Worm (Caenorhabditis elegans) whole organism, young adult: ENCODE data around the gene ccz-1.

Experiments
- F33H1.4 ChIP-seq: fragments of 200-800 bp; sonication (Bioruptor generic); IDR thresholded peaks from 2 replicates; pipeline ENCODE4 v1.3.6; 2022; ENCODE audit warnings: missing genetic modification reagents, missing genetic modification characterization, missing compliant biosample characterization
- F55B11.4 ChIP-seq: sonication (generic microtip); optimal IDR thresholded peaks from 2 replicates; lab custom pipeline; 2016; ENCODE audit warnings: missing compliant biosample characterization, missing genetic modification characterization, borderline replicate concordance; ENCODE audit not compliant: insufficient read depth
- ama-1 ChIP-seq, 3 experiments: fragments of 150-350 bp in 1 of 3; sonication (generic microtip) in 2 of 3; optimal IDR thresholded peaks; 2 replicates each; lab custom pipeline; 2014 to 2018; ENCODE audit warnings: missing biosample characterization in 2 of 3, missing genetic modification characterization in 2 of 3, missing genetic modification reagents in 2 of 3
- attf-6 ChIP-seq: fragments of 200-800 bp; sonication (Bioruptor generic); IDR thresholded peaks from 2 replicates; pipeline ENCODE4 v1.3.6; 2022; ENCODE audit warnings: missing genetic modification reagents, missing genetic modification characterization, missing compliant biosample characterization
- bed-2 ChIP-seq: fragments of 200-800 bp; sonication (Bioruptor generic); IDR thresholded peaks from 2 replicates; pipeline ENCODE4 v1.3.6; 2022; ENCODE audit warnings: missing genetic modification reagents, missing genetic modification characterization, missing compliant biosample characterization
- ceh-79 ChIP-seq: sonication (generic microtip); optimal IDR thresholded peaks from 2 replicates; lab custom pipeline; 2017; ENCODE audit warnings: mild to moderate bottlenecking, missing genetic modification characterization, missing compliant biosample characterization
- dpl-1 ChIP-seq: fragments of 150-350 bp; optimal IDR thresholded peaks from 2 replicates; lab custom pipeline; 2014; ENCODE audit warnings: missing biosample characterization, missing genetic modification reagents, missing genetic modification characterization
- efl-1 ChIP-seq: fragments of 150-350 bp; optimal IDR thresholded peaks from 2 replicates; lab custom pipeline; 2014; ENCODE audit warnings: missing biosample characterization, missing genetic modification reagents, missing genetic modification characterization
- egl-18 ChIP-seq: fragments of 200-800 bp; sonication (Bioruptor generic); IDR thresholded peaks from 2 replicates; pipeline ENCODE4 v1.3.6; 2022; ENCODE audit warnings: missing genetic modification reagents, missing genetic modification characterization, missing compliant biosample characterization
- let-526 ChIP-seq: fragments of 200-800 bp; sonication (Bioruptor generic); IDR thresholded peaks from 2 replicates; pipeline ENCODE4 v1.3.6; 2022; ENCODE audit warnings: missing genetic modification reagents, missing genetic modification characterization, missing compliant biosample characterization
- madf-3 ChIP-seq: fragments of 200-800 bp; sonication (Bioruptor generic); IDR thresholded peaks from 2 replicates; pipeline ENCODE4 v1.3.6; 2022; ENCODE audit warnings: missing genetic modification reagents, missing genetic modification characterization, missing compliant biosample characterization
- mes-4 ChIP-seq: sonication (generic microtip); optimal IDR thresholded peaks from 2 replicates; lab custom pipeline; 2016; ENCODE audit warnings: missing genotype, missing genetic modification characterization, missing compliant biosample characterization

DNA sequence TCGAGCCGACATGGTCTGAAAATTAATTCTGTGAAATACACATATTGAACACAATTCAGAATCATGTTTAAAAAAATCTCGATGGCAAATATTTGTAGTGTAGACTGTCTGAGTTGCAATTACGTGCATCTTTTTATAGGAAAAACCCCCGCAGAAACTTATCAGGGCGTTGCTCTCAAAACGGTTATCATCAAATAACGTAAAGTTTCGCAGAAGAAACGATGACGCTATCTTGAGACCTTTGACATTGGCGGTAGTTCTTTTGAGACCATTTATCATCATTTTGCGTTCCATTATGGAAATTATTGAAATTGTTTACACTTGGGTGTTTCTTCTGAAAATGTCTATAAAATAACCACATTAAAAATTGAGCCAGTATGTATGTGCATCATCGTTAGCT lies 52.1 kb downstream of the ccz-1 start, which contains the start of gene dct-17:
- TF ChIP-seq madf-3 (GFP tag; lab: Robert Waterston, UW) (no peak), let-526 (GFP tag; lab: Robert Waterston, UW) (no peak), mes-4 (tag; lab: Kevin White, UChicago) (no peak), F33H1.4 (no peak), efl-1 (GFP tag; lab: Kevin White, UChicago) (no peak), bed-2 (GFP tag; lab: Robert Waterston, UW) (no peak), F55B11.4 (tag; lab: Kevin White, UChicago) (no peak), egl-18 (no peak), attf-6 (GFP tag; lab: Robert Waterston, UW) (no peak), ama-1 (optimal IDR thresholded peaks at IDR 0.05; lab: Kevin White, UChicago) (no peak), ama-1 (GFP tag; optimal IDR thresholded peaks at IDR 0.05; lab: Kevin White, UChicago) (no peak), ceh-79 (tag; lab: Kevin White, UChicago) (no peak), dpl-1 (no peak)
